Worm (Caenorhabditis elegans) whole organism, L1 larva: ENCODE data around the gene F58G1.8.

Experiments
- F16B12.6 ChIP-seq: fragments of 150-350 bp; optimal IDR thresholded peaks from 2 replicates; lab custom pipeline; 2014; ENCODE audit warnings: missing biosample characterization, missing genetic modification characterization
- Y116A8C.19 ChIP-seq: sonication (generic microtip); optimal IDR thresholded peaks from 2 replicates; lab custom pipeline; 2016; ENCODE audit warnings: missing compliant biosample characterization, missing genetic modification characterization, borderline replicate concordance
- aha-1 ChIP-seq: fragments of 150-350 bp; optimal IDR thresholded peaks from 2 replicates; lab custom pipeline; 2014; ENCODE audit warnings: missing biosample characterization, missing genetic modification characterization
- alr-1 ChIP-seq: fragments of 200-800 bp; sonication (Bioruptor generic); optimal IDR thresholded peaks from 2 replicates; lab custom pipeline; 2018; ENCODE audit warnings: borderline replicate concordance, mild to moderate bottlenecking, missing genetic modification characterization, missing compliant biosample characterization
- ama-1 ChIP-seq: fragments of 150-350 bp; optimal IDR thresholded peaks from 2 replicates; lab custom pipeline; 2014
- efl-1 ChIP-seq, 4 experiments: fragments of 150-350 bp; optimal IDR thresholded peaks in 3 of 4; peaks in 1 of 4; 1 replicate in 1 of 4; 2 replicates in 3 of 4; lab custom pipeline; 2014; ENCODE audit warnings: missing biosample characterization in 2 of 4, missing genetic modification characterization in 2 of 4, missing genetic modification reagents in 2 of 4
- egl-13 ChIP-seq: sonication (generic microtip); optimal IDR thresholded peaks from 2 replicates; lab custom pipeline; 2016; ENCODE audit warnings: missing genotype, missing genetic modification reagents, missing genetic modification characterization, missing compliant biosample characterization
- elt-2 ChIP-seq: sonication (generic microtip); optimal IDR thresholded peaks from 2 replicates; lab custom pipeline; 2016; ENCODE audit warnings: missing genetic modification characterization, mild to moderate bottlenecking, inconsistent platforms, missing compliant biosample characterization, missing genetic modification reagents
- grh-1 ChIP-seq: fragments of 200-800 bp; sonication (Bioruptor generic); IDR thresholded peaks from 2 replicates; pipeline ENCODE4 v1.3.6; 2022; ENCODE audit warnings: missing genetic modification reagents, missing genetic modification characterization, missing compliant biosample characterization
- hlh-17 ChIP-seq: fragments of 200-800 bp; sonication (Bioruptor generic); optimal IDR thresholded peaks from 2 replicates; lab custom pipeline; 2018; ENCODE audit warnings: missing genetic modification characterization, mild to moderate bottlenecking, missing compliant biosample characterization, moderate library complexity, borderline replicate concordance
- hpl-2 ChIP-seq: fragments of 150-350 bp; optimal IDR thresholded peaks from 2 replicates; lab custom pipeline; 2014; ENCODE audit warnings: missing biosample characterization, missing genetic modification reagents, missing genetic modification characterization
- lin-35 ChIP-seq, 2 experiments: fragments of 150-350 bp; optimal IDR thresholded peaks; 2 replicates each; lab custom pipeline; 2014; ENCODE audit warnings: missing biosample characterization in 2 of 2, missing genetic modification characterization in 2 of 2, missing genetic modification reagents in 2 of 2
- lin-39 ChIP-seq: fragments of 150-350 bp; optimal IDR thresholded peaks from 2 replicates; lab custom pipeline; 2014; ENCODE audit warnings: missing biosample characterization, missing genetic modification reagents, missing genetic modification characterization
- lsy-2 ChIP-seq, 2 experiments: fragments of 150-350 bp; optimal IDR thresholded peaks; 2 replicates each; lab custom pipeline; 2014; ENCODE audit warnings: missing biosample characterization in 2 of 2, missing genetic modification characterization in 2 of 2
- mab-9 ChIP-seq: fragments of 200-800 bp; sonication (Bioruptor generic); IDR thresholded peaks from 2 replicates; pipeline ENCODE4 v1.3.6; 2022; ENCODE audit warnings: missing genetic modification reagents, missing genetic modification characterization, missing compliant biosample characterization
- nhr-11 ChIP-seq: fragments of 150-350 bp; optimal IDR thresholded peaks from 2 replicates; lab custom pipeline; 2014; ENCODE audit warnings: missing biosample characterization, missing genetic modification characterization
- nhr-12 ChIP-seq: sonication (generic microtip); optimal IDR thresholded peaks from 2 replicates; lab custom pipeline; 2017; ENCODE audit warnings: missing biosample characterization, missing genetic modification characterization
- nhr-19 ChIP-seq: fragments of 200-800 bp; sonication (Bioruptor generic); conservative IDR thresholded peaks from 2 replicates; pipeline ENCODE4 v1.3.6; 2022; ENCODE audit warnings: missing genetic modification characterization, missing compliant biosample characterization
- nhr-20 ChIP-seq: sonication (generic microtip); optimal IDR thresholded peaks from 2 replicates; lab custom pipeline; 2016; ENCODE audit warnings: mild to moderate bottlenecking, missing genetic modification characterization, missing compliant biosample characterization
- nhr-237 ChIP-seq: fragments of 150-350 bp; optimal IDR thresholded peaks from 2 replicates; lab custom pipeline; 2014; ENCODE audit warnings: missing biosample characterization, missing genetic modification characterization
- nhr-71 ChIP-seq: sonication (generic microtip); optimal IDR thresholded peaks from 2 replicates; lab custom pipeline; 2016; ENCODE audit warnings: mild to moderate bottlenecking, missing genetic modification characterization, moderate library complexity, missing compliant biosample characterization
- nhr-84 ChIP-seq: sonication (generic microtip); optimal IDR thresholded peaks from 2 replicates; lab custom pipeline; 2017; ENCODE audit warnings: missing biosample characterization, missing genetic modification characterization
- nhr-85 ChIP-seq: sonication (generic microtip); peaks from one replicate; lab custom pipeline; 2016; ENCODE audit warnings: missing genetic modification characterization, inconsistent platforms, missing compliant biosample characterization
- nhr-90 ChIP-seq: sonication (generic microtip); optimal IDR thresholded peaks from 2 replicates; lab custom pipeline; 2016; ENCODE audit warnings: mild to moderate bottlenecking, missing genetic modification characterization, missing compliant biosample characterization; ENCODE audit not compliant: poor library complexity
- pax-3 ChIP-seq: fragments of 200-800 bp; sonication (Bioruptor generic); optimal IDR thresholded peaks from 2 replicates; lab custom pipeline; 2018; ENCODE audit warnings: mild to moderate bottlenecking, missing genetic modification characterization, moderate library complexity, missing compliant biosample characterization
- rnt-1 ChIP-seq: sonication (generic microtip); optimal IDR thresholded peaks from 2 replicates; lab custom pipeline; 2016; ENCODE audit warnings: mild to moderate bottlenecking, missing genetic modification characterization, moderate library complexity, missing compliant biosample characterization
- skn-1 ChIP-seq: fragments of 150-350 bp; optimal IDR thresholded peaks from 2 replicates; lab custom pipeline; 2014; ENCODE audit warnings: missing biosample characterization, missing genetic modification characterization
- sup-37 ChIP-seq: fragments of 200-800 bp; sonication (Bioruptor generic); optimal IDR thresholded peaks from 2 replicates; lab custom pipeline; 2018; ENCODE audit warnings: mild to moderate bottlenecking, missing genetic modification characterization, missing compliant biosample characterization
- swsn-7 ChIP-seq: sonication (generic microtip); optimal IDR thresholded peaks from 2 replicates; lab custom pipeline; 2016; ENCODE audit warnings: missing genetic modification characterization, missing compliant biosample characterization
- tbx-2 ChIP-seq: sonication (generic microtip); optimal IDR thresholded peaks from 2 replicates; lab custom pipeline; 2016; ENCODE audit warnings: missing genetic modification characterization, missing compliant biosample characterization
- unc-30 ChIP-seq: sonication (generic microtip); optimal IDR thresholded peaks from 2 replicates; lab custom pipeline; 2017; ENCODE audit warnings: missing biosample characterization, missing genetic modification characterization
- unc-62 ChIP-seq: fragments of 150-350 bp; optimal IDR thresholded peaks from 2 replicates; lab custom pipeline; 2014; ENCODE audit warnings: missing biosample characterization, missing genetic modification reagents, missing genetic modification characterization
- zip-4 ChIP-seq: fragments of 200-800 bp; sonication (Bioruptor generic); optimal IDR thresholded peaks from 2 replicates; lab custom pipeline; 2018; ENCODE audit warnings: mild to moderate bottlenecking, missing genetic modification characterization, moderate library complexity, missing compliant biosample characterization
- ztf-4 ChIP-seq: fragments of 150-350 bp; optimal IDR thresholded peaks from 2 replicates; lab custom pipeline; 2014; ENCODE audit warnings: missing biosample characterization, missing genetic modification characterization

Gene F58G1.8

DNA sequence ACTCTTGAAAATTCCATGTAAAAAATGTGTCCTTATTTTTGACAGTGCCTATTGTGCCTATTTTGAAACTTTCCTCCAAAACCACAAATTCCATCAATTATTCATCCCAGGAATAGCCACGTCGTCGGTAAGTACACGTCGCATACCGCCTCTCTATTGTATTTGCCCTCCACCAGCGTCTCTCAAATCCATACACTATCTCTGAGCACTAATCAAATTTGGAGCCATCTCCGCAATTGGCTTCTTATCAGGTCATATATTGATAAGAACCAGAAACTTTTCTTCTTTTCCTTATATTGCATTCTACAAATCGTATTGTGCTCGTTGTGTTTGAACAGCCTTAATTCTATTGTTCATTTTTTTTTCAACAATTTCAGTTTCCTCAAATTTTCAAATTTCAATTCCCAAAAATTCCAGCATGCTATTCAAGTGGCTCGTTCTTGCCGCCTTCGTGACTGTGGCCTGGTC is 6.0 kb upstream of the F58G1.8 start, which contains the start of gene dct-18 (continued):
- TF ChIP-seq elt-2 (tag; lab: Kevin White, UChicago) (peak; percentile 69), pax-3 (tag; lab: Kevin White, UChicago) (no peak), nhr-71 (no peak), hpl-2 (GFP tag; lab: Kevin White, UChicago) (no peak), zip-4 (no peak), nhr-90 (tag; lab: Kevin White, UChicago) (no peak), egl-13 (tag; lab: Kevin White, UChicago) (no peak), lin-35 (GFP tag; optimal IDR thresholded peaks at IDR 0.05; lab: Kevin White, UChicago) (peak in 1 of 2 experiments; percentile 24), unc-62 (no peak)

DNA sequence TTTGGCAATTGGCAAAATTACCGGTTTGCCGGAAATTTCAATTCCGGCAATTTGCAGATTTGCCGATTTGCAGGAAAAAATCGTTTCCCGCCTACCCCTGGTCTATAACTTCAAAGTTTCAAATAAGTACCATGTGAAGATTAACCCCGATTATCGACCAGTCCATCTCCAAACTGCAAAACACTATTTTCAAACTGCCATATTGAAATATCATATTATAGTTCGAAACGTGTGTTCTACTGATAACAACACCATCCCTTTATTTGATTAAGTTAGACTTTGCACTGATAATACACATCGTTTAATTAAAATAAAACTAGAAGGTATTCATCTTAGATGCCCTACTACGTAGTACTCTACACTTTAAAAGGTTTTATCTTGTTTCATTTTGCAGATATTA is 4.7 kb upstream of the F58G1.8 start:
- TF ChIP-seq nhr-237 (tag; lab: Kevin White, UChicago), result no peak
- TF ChIP-seq efl-1 (optimal IDR thresholded peaks at IDR 0.05; lab: Kevin White, UChicago), result no peak
- peak in 1 of 2 experiments; percentile 49 for TF ChIP-seq efl-1 (GFP tag; optimal IDR thresholded peaks at IDR 0.05 in 1 of 2; lab: Kevin White, UChicago)

- TF ChIP-seq skn-1 (tag; lab: Kevin White, UChicago), result no peak
- no peak for TF ChIP-seq hlh-17 (GFP tag; lab: Kevin White, UChicago)
- no peak for TF ChIP-seq nhr-19 (GFP tag; lab: Robert Waterston, UW)
- no peak for TF ChIP-seq tbx-2 (tag; lab: Kevin White, UChicago)
- TF ChIP-seq swsn-7, result no peak
- TF ChIP-seq nhr-12, result no peak
- no peak for TF ChIP-seq sup-37
- TF ChIP-seq, all 84 proteins: peak for 0
Observed at ce11 chrII:12928241-12928640, 2.8 kb upstream of the F58G1.8 start, which contains the start of gene F58G1.3. TSS of gene F58G1.3 (minus strand) at chrII:12928341.

ce11 chrII:12923225-12923624 is 2.2 kb downstream of the F58G1.8 start:
- TF ChIP-seq mab-9 (GFP tag; lab: Robert Waterston, UW), result no peak
- TF ChIP-seq aha-1, result no peak
- TF ChIP-seq nhr-84 (tag; lab: Kevin White, UChicago), result no peak
- TF ChIP-seq swsn-7, result no peak

DNA sequence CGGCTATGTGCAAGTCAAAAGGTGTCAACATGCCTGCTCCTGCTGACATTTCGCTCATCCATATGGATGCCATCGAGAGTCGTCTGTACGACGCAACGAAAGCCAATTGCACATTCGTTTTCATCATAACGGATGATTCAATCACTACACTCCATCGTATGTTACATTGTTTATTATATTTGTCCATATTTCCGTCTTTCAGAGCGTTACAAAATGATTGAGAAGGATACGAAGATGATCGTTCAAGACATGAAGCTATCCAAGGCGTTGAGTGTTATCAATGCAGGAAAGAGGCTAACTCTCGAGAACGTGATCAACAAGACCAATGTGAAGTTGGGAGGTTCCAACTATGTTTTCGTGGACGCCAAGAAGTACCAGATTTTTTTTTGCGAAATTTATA is 4.0 kb downstream of the F58G1.8 start:
- TF ChIP-seq nhr-20 (tag; lab: Kevin White, UChicago), result no peak
- no peak for TF ChIP-seq nhr-12
- no peak for TF ChIP-seq nhr-11 (tag; lab: Kevin White, UChicago)
- no peak for TF ChIP-seq F16B12.6
- TF ChIP-seq pax-3 (tag; lab: Kevin White, UChicago), result no peak
- TF ChIP-seq elt-2 (tag; lab: Kevin White, UChicago), result no peak
- TF ChIP-seq Y116A8C.19 (tag; lab: Kevin White, UChicago), result no peak
- TF ChIP-seq unc-30, result no peak
- no peak for TF ChIP-seq lin-39 (tag; lab: Kevin White, UChicago)
- TF ChIP-seq ztf-4 (tag; lab: Kevin White, UChicago), result no peak
- no peak for TF ChIP-seq grh-1 (GFP tag; lab: Robert Waterston, UW)
- TF ChIP-seq aha-1, result no peak
- no peak for TF ChIP-seq hpl-2 (GFP tag; lab: Kevin White, UChicago)
- no peak for TF ChIP-seq nhr-85
- TF ChIP-seq ama-1 (lab: Kevin White, UChicago), result no peak
- TF ChIP-seq lsy-2 (tag; optimal IDR thresholded peaks at IDR 0.05; lab: Kevin White, UChicago), result no peak
- no peak for TF ChIP-seq alr-1 (tag; lab: Kevin White, UChicago)
- no peak for TF ChIP-seq rnt-1 (tag; lab: Kevin White, UChicago)
